Worm (Caenorhabditis elegans): ENCODE results near the gene F16B12.1.

The F16B12.1 gene

ce11 chrX:14134244-14134643 lies 48.9 kb downstream of the F16B12.1 start, which contains the start of gene F28H6.8:
Gene F28H6.8, minus strand, starts transcription at chrX:14134344.
- no peak for TF ChIP-seq dao-5 (tag; optimal IDR thresholded peaks at IDR 0.05)
- TF ChIP-seq W03F9.2 (tag; optimal IDR thresholded peaks at IDR 0.05) = no peak

ce11 chrX:14134883-14135282 lies 49.6 kb downstream of the F16B12.1 start:
- TF ChIP-seq W03F9.2 (tag; optimal IDR thresholded peaks at IDR 0.05) (peak; percentile 23), dao-5 (tag; optimal IDR thresholded peaks at IDR 0.05) (no peak), him-1 (tag; optimal IDR thresholded peaks at IDR 0.05) (no peak)
